Fruit fly (Drosophila melanogaster): ENCODE results near the gene nol.

nol gene

DNA sequence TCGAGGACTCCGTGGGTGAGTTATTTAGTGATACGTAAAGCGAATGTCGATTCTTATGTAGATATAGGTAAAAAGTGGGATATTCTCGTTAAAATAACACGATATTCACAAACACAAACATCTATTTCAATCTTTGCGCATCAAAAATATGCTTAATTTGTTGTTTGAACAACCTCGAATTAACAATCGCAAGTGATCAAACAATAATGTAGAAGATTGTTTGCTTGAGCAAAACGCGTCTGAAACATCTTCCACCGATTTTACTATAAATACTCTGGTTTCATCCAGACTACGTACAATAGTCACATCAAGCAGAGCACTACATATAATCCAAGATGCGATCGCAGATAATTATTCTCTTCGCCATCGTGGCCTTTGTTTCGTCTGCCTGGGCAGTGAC lies at the start of gene nol:
TSS of gene nol (plus strand) at position 301 of the 400 bp plus-strand sequence.
- TF ChIP-seq h (optimal IDR thresholded peaks at IDR 0.05) (no peak), Myc (optimal IDR thresholded peaks at IDR 0.05) (no peak), psq (optimal IDR thresholded peaks at IDR 0.05) (no peak)

dm6 chr3L:11083605-11084004 lies 47.0 kb upstream of the nol start:
- TF ChIP-seq Sin3A (optimal IDR thresholded peaks at IDR 0.05) (no peak), psq (optimal IDR thresholded peaks at IDR 0.05) (no peak), Myc (optimal IDR thresholded peaks at IDR 0.05) (no peak), ttk (optimal IDR thresholded peaks at IDR 0.05) (no peak), h (optimal IDR thresholded peaks at IDR 0.05) (no peak), insv (optimal IDR thresholded peaks at IDR 0.05) (no peak)

DNA sequence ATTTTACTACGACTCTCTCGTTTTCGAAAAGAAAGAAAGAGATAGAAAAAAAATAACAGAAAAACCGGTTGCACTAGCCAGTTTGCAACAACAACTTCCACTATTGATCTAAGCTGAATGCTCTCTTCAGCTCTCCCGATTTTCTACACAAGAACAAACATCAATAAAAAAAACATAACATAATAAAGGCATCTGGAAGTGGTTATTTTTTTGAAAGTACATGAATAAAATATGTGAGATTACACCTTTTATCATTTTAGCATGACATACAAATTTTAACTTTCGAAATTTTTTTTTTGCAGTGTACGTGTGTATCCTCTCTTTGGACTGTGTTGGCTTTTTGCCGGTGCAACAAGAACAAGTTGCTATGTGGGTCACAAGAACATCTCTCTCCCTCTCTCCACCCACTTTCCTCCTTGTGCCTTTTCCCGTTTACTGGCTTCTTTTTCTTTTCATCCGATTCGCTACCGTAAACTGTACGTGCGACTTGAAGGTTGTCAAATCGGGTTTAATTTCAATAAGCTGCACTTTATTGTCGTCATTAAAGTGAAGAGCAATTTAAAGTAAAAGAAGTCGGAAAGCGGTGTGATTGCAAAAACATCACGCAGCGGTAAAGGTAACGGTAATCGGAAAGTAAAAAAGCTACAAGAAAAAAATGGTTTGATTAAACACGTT lies 45.9 kb upstream of the nol start:
- TF ChIP-seq insv (optimal IDR thresholded peaks at IDR 0.05): no peak
- TF ChIP-seq psq (optimal IDR thresholded peaks at IDR 0.05): no peak
- TF ChIP-seq ttk (optimal IDR thresholded peaks at IDR 0.05): no peak
- TF ChIP-seq Myc (optimal IDR thresholded peaks at IDR 0.05): no peak
- TF ChIP-seq h (optimal IDR thresholded peaks at IDR 0.05): no peak
- TF ChIP-seq Sin3A (optimal IDR thresholded peaks at IDR 0.05): no peak

DNA sequence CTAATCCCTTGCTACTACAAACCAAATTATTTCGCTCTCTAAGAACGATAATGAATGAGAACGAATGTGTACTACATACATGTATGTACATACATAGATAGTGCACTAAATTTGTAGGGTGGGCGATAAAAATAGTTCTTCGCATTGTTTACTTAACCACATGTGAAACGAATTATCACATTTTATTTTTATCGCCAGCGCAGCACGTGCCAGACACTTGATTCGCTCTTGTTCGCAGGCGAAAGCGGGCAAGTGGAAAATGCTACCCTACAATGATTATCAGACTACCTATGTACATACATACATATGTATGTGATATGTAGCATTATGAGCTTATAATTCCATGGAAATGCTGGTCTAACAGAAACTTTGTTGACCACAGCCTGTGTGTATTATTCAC lies 44.8 kb upstream of the nol start:
- TF ChIP-seq psq (optimal IDR thresholded peaks at IDR 0.05) (no peak), Myc (optimal IDR thresholded peaks at IDR 0.05) (no peak), ttk (optimal IDR thresholded peaks at IDR 0.05) (no peak), insv (optimal IDR thresholded peaks at IDR 0.05) (no peak), Sin3A (optimal IDR thresholded peaks at IDR 0.05) (no peak)

dm6 chr3L:11089805-11090440 lies 40.7 kb upstream of the nol start:
- no peak for TF ChIP-seq Sin3A (optimal IDR thresholded peaks at IDR 0.05)

dm6 chr3L:11091943-11092609 lies 38.6 kb upstream of the nol start:
- no peak for TF ChIP-seq psq (optimal IDR thresholded peaks at IDR 0.05)
- no peak for TF ChIP-seq Sin3A (optimal IDR thresholded peaks at IDR 0.05)
- no peak for TF ChIP-seq Myc (optimal IDR thresholded peaks at IDR 0.05)
- no peak for TF ChIP-seq insv (optimal IDR thresholded peaks at IDR 0.05)
- TF ChIP-seq h (optimal IDR thresholded peaks at IDR 0.05): no peak
- no peak for TF ChIP-seq ttk (optimal IDR thresholded peaks at IDR 0.05)

DNA sequence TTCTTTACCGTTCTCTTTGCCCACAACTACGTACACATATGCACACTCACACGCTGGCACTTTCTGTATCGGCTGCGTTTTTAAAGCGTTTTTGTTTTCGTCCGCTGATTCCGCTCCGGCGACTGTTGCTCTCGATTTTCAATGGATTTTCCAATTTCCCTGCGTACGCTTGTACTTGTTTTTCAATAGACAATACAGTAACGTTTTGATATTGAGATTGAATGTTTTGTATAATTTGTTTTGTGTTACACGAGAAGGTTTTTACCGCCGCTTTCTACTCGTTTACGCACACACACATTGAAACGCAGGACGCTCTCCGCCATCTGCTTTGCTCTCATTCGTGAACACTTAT lies 38.0 kb upstream of the nol start:
- TF ChIP-seq ttk (optimal IDR thresholded peaks at IDR 0.05): no peak
- TF ChIP-seq insv (optimal IDR thresholded peaks at IDR 0.05): no peak
- no peak for TF ChIP-seq Sin3A (optimal IDR thresholded peaks at IDR 0.05)
- TF ChIP-seq psq (optimal IDR thresholded peaks at IDR 0.05): no peak
- no peak for TF ChIP-seq Myc (optimal IDR thresholded peaks at IDR 0.05)
- TF ChIP-seq h (optimal IDR thresholded peaks at IDR 0.05): no peak

DNA sequence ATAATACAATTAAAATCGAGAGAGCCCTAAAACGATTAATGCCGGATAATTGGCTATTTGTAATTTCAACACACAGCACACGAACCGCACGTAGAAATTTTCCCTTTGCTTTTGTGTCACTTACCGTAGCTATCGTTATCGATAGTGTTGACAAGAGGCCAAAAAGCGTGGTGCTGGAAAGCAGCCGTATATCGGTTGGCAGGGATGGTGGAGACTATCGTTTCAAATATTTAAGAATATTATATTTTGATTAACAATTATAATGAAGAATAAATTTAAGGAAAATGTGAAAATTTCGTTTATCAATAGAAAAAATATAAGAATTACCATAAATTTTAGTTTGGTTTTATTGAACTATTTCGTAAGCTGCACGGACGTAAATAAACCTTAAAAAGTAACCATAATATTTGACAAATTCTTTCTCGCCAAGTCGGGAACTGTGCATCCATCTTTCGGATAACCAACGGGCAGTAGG lies 37.6 kb upstream of the nol start, which contains the start of gene JIL-1:
TSS of gene JIL-1 (minus strand) at position 148 of the 475 bp plus-strand sequence.
- no peak for TF ChIP-seq psq (optimal IDR thresholded peaks at IDR 0.05)
- no peak for TF ChIP-seq insv (optimal IDR thresholded peaks at IDR 0.05)
- no peak for TF ChIP-seq Myc (optimal IDR thresholded peaks at IDR 0.05)
- no peak for TF ChIP-seq ttk (optimal IDR thresholded peaks at IDR 0.05)
- no peak for TF ChIP-seq Sin3A (optimal IDR thresholded peaks at IDR 0.05)
- TF ChIP-seq h (optimal IDR thresholded peaks at IDR 0.05): no peak

DNA sequence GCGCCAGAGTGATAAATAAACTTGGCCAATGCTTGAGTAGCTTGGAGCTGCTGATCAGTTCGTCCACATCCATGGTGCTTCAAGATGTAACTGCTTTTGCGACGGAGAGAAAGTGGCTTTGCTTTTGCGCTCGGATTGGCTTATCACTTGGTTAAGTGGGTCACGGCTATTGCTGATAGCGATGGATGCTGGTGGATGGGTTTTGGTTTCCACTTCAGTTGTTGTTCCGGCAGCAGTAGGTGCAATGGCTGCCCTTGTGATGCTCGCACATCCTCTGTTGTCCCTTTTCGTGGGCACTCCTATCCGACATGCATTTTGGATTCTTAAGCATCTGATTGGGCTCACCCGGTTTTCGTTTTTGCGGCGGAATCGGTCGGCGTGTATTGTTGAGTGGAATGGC lies 36.4 kb upstream of the nol start:
- TF ChIP-seq Sin3A (optimal IDR thresholded peaks at IDR 0.05): no peak

DNA sequence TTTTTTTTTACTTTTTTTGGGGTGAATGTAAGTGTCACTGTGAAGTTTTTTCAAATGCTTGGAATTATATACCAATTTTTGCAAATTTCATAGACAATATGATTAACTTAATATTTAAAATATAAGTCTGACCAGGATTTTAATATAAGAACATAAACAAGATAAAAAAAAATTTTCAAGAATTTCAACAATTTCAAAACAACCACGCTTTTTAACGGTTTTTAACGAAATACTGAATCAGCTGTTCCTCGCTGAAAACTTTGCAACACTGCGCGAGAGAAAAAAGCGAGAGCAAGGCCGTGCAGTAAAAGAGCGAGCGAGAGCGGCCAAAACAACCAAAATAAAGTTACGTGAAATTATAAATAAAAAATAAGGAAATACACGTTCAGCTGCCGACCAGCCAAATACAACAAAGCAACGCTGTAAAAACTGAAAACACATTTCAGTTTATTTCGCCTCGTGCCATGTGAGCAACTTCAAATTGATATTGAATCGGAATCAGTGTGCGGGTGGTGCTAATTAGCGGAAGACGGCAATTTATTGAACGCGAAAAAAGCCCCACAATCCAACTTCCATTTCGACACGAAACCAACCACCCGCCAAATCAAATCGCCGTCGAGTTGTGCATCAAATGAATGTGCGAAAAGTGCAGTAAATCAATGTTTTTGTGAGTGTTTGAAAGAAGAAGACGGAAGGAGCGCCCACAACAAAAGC lies 34.3 kb upstream of the nol start, which contains the start of the genes CG46439, Iyd and CG33947:
TSS of gene CG46439 (minus strand) at position 51 of the 714 bp plus-strand sequence.
TSS of gene Iyd (minus strand) at position 51 of the 714 bp plus-strand sequence.
TSS of gene CG33947 (plus strand) at position 302 of the 714 bp plus-strand sequence.
- TF ChIP-seq h (optimal IDR thresholded peaks at IDR 0.05) (no peak), Sin3A (optimal IDR thresholded peaks at IDR 0.05) (no peak), ttk (optimal IDR thresholded peaks at IDR 0.05) (no peak), insv (optimal IDR thresholded peaks at IDR 0.05) (no peak), Myc (optimal IDR thresholded peaks at IDR 0.05) (no peak), psq (optimal IDR thresholded peaks at IDR 0.05) (no peak)

DNA sequence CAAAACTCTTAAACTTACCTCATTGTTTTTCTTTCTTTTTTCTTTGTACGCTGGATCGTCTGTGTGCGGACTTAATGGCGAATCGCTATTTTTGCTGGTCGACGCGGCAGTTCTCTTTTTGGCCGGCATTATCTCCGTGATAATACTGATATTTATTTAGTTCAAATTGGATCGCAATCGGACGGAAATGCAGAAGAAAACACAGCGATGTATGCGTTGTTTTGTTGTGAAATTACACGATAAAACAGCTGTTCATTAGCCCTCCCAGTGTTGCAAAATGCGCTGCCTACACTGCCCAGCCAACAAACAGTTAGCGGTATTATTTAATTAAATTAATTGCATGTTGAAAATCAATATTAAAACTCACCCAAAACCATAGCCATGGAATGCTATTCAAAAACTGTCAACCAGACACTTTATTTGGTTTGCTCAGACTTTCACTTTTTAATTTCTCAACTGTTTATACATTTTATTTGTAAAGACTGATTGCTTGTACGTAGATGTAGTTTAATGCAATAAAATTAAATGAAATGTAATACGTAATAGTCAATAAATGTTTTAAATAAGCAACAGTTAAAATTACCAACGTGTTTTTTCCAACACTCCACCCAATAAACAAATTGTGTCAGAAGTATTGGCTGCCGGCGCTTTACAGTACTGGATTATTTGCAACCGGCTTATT lies 32.5 kb upstream of the nol start, which contains the start of the genes Irbp18 and APP-BP1:
TSS of gene Irbp18 (minus strand) at position 205 of the 682 bp plus-strand sequence.
TSS of gene APP-BP1 (plus strand) at position 431 of the 682 bp plus-strand sequence.
- TF ChIP-seq Sin3A (optimal IDR thresholded peaks at IDR 0.05): no peak
- TF ChIP-seq psq (optimal IDR thresholded peaks at IDR 0.05): no peak
- TF ChIP-seq Myc (optimal IDR thresholded peaks at IDR 0.05): no peak
- no peak for TF ChIP-seq h (optimal IDR thresholded peaks at IDR 0.05)

Data from Kc167 (cell line).